Worm (Caenorhabditis elegans) whole organism, L3 larva: ENCODE results near the gene daao-1.

Source experiments
- ZK546.5 ChIP-seq: sonication (generic microtip); optimal IDR thresholded peaks from 2 replicates; lab custom pipeline; 2017; ENCODE audit warnings: missing biosample characterization, missing genetic modification characterization
- aly-2 ChIP-seq: fragments of 150-350 bp; optimal IDR thresholded peaks from 2 replicates; lab custom pipeline; 2014; ENCODE audit warnings: missing biosample characterization, missing genetic modification characterization
- ama-1 ChIP-seq: fragments of 150-350 bp; optimal IDR thresholded peaks from 2 replicates; lab custom pipeline; 2018
- ceh-16 ChIP-seq: sonication (generic microtip); optimal IDR thresholded peaks from 2 replicates; lab custom pipeline; 2017; ENCODE audit warnings: missing biosample characterization, missing genetic modification characterization
- ceh-28 ChIP-seq: fragments of 150-350 bp; optimal IDR thresholded peaks from 2 replicates; lab custom pipeline; 2014; ENCODE audit warnings: missing biosample characterization, missing genetic modification reagents, missing genetic modification characterization
- daf-12 ChIP-seq: fragments of 150-350 bp; optimal IDR thresholded peaks from 2 replicates; lab custom pipeline; 2014; ENCODE audit warnings: missing biosample characterization, missing genetic modification reagents, missing genetic modification characterization
- egl-27 ChIP-seq: sonication (generic microtip); optimal IDR thresholded peaks from 4 replicates; lab custom pipeline; 2017; ENCODE audit warnings: missing biosample characterization, missing genetic modification reagents, missing genetic modification characterization
- egl-5 ChIP-seq: fragments of 150-350 bp; optimal IDR thresholded peaks from 2 replicates; lab custom pipeline; 2017; ENCODE audit warnings: missing biosample characterization, missing genetic modification reagents, missing genetic modification characterization, inconsistent platforms
- elt-2 ChIP-seq: sonication (generic microtip); optimal IDR thresholded peaks from 2 replicates; lab custom pipeline; 2016; ENCODE audit warnings: missing genetic modification reagents, mild to moderate bottlenecking, missing genetic modification characterization, missing compliant biosample characterization
- elt-3 ChIP-seq, 3 experiments: fragments of 150-350 bp in 1 of 3; sonication (generic microtip) in 2 of 3; optimal IDR thresholded peaks; 2 replicates in 2 of 3; 4 replicates in 1 of 3; lab custom pipeline; 2014 to 2017; ENCODE audit warnings: missing biosample characterization in 3 of 3, missing genetic modification characterization in 3 of 3
- eor-1 ChIP-seq, 2 experiments: fragments of 150-350 bp; optimal IDR thresholded peaks; 2 replicates each; lab custom pipeline; 2014 to 2018; ENCODE audit warnings: missing biosample characterization in 2 of 2, missing genetic modification characterization in 2 of 2
- fkh-10 ChIP-seq: sonication (generic microtip); optimal IDR thresholded peaks from 2 replicates; lab custom pipeline; 2017; ENCODE audit warnings: missing biosample characterization, missing genetic modification reagents, missing genetic modification characterization
- fos-1 ChIP-seq: fragments of 150-350 bp; optimal IDR thresholded peaks from 2 replicates; lab custom pipeline; 2014; ENCODE audit warnings: missing biosample characterization, missing genetic modification characterization
- hmg-11 ChIP-seq: sonication (generic microtip); optimal IDR thresholded peaks from 2 replicates; lab custom pipeline; 2016; ENCODE audit warnings: missing genetic modification characterization, missing compliant biosample characterization
- jun-1 ChIP-seq: fragments of 150-350 bp; optimal IDR thresholded peaks from 2 replicates; lab custom pipeline; 2014; ENCODE audit warnings: missing biosample characterization, missing genetic modification reagents, missing genetic modification characterization
- lin-15B ChIP-seq: fragments of 150-350 bp; optimal IDR thresholded peaks from 2 replicates; lab custom pipeline; 2014; ENCODE audit warnings: missing biosample characterization, missing genetic modification characterization
- lin-39 ChIP-seq: fragments of 150-350 bp; optimal IDR thresholded peaks from 2 replicates; lab custom pipeline; 2018; ENCODE audit warnings: missing biosample characterization, missing genetic modification reagents, missing genetic modification characterization
- lsy-12 ChIP-seq: sonication (generic microtip); optimal IDR thresholded peaks from 2 replicates; lab custom pipeline; 2016; ENCODE audit warnings: mild to moderate bottlenecking, missing genetic modification characterization, missing compliant biosample characterization
- mml-1 ChIP-seq: fragments of 150-350 bp; sonication (generic microtip); optimal IDR thresholded peaks from 3 replicates; lab custom pipeline; 2014; ENCODE audit warnings: missing biosample characterization, missing genetic modification characterization
- nfya-1 ChIP-seq: sonication (generic microtip); optimal IDR thresholded peaks from 2 replicates; lab custom pipeline; 2017; ENCODE audit warnings: missing genetic modification characterization, mild to moderate bottlenecking, missing compliant biosample characterization, antibody characterized with exemption, moderate library complexity; ENCODE audit not compliant: insufficient read depth
- nhr-11 ChIP-seq: fragments of 150-350 bp; optimal IDR thresholded peaks from 2 replicates; lab custom pipeline; 2014; ENCODE audit warnings: missing biosample characterization, missing genetic modification characterization
- nhr-23 ChIP-seq: fragments of 150-350 bp; optimal IDR thresholded peaks from 2 replicates; lab custom pipeline; 2014; ENCODE audit warnings: missing biosample characterization, missing genetic modification reagents, missing genetic modification characterization
- nhr-237 ChIP-seq: fragments of 150-350 bp; optimal IDR thresholded peaks from 2 replicates; lab custom pipeline; 2014; ENCODE audit warnings: missing biosample characterization, missing genetic modification characterization
- nhr-25 ChIP-seq: sonication (generic microtip); optimal IDR thresholded peaks from 2 replicates; lab custom pipeline; 2017; ENCODE audit warnings: missing biosample characterization, missing genetic modification characterization
- nhr-28 ChIP-seq: fragments of 150-350 bp; optimal IDR thresholded peaks from 2 replicates; lab custom pipeline; 2014; ENCODE audit warnings: missing biosample characterization, missing genetic modification characterization
- nhr-43 ChIP-seq: sonication (generic microtip); optimal IDR thresholded peaks from 2 replicates; lab custom pipeline; 2016; ENCODE audit warnings: mild to moderate bottlenecking, missing genetic modification characterization, missing compliant biosample characterization; ENCODE audit not compliant: poor library complexity, severe bottlenecking
- nhr-67 ChIP-seq: fragments of 150-350 bp; optimal IDR thresholded peaks from 2 replicates; lab custom pipeline; 2014; ENCODE audit warnings: missing biosample characterization, missing genetic modification characterization
- nhr-76 ChIP-seq: fragments of 150-350 bp; sonication (generic microtip); optimal IDR thresholded peaks from 5 replicates; lab custom pipeline; 2014; ENCODE audit warnings: missing biosample characterization, missing genetic modification characterization
- nhr-77 ChIP-seq: fragments of 150-350 bp; optimal IDR thresholded peaks from 2 replicates; lab custom pipeline; 2014; ENCODE audit warnings: missing biosample characterization, missing genetic modification characterization
- pha-4 ChIP-seq: fragments of 150-350 bp; optimal IDR thresholded peaks from 2 replicates; lab custom pipeline; 2014; ENCODE audit warnings: missing biosample characterization, missing genetic modification reagents, missing genetic modification characterization
- pqm-1 ChIP-seq: fragments of 150-350 bp; optimal IDR thresholded peaks from 2 replicates; lab custom pipeline; 2017; ENCODE audit warnings: missing biosample characterization, missing genetic modification characterization, inconsistent platforms
- sea-2 ChIP-seq: fragments of 150-350 bp; sonication (generic microtip); optimal IDR thresholded peaks from 4 replicates; lab custom pipeline; 2014; ENCODE audit warnings: missing biosample characterization, missing genetic modification reagents, missing genetic modification characterization
- skn-1 ChIP-seq: fragments of 150-350 bp; optimal IDR thresholded peaks from 2 replicates; lab custom pipeline; 2014; ENCODE audit warnings: missing biosample characterization, missing genetic modification characterization
- snpc-4 ChIP-seq: fragments of 150-350 bp; optimal IDR thresholded peaks from 2 replicates; lab custom pipeline; 2014; ENCODE audit warnings: missing biosample characterization, missing genetic modification characterization
- tbx-2 ChIP-seq: sonication (generic microtip); optimal IDR thresholded peaks from 2 replicates; lab custom pipeline; 2016; ENCODE audit warnings: mild to moderate bottlenecking, missing genetic modification characterization, missing compliant biosample characterization
- unc-39 ChIP-seq: sonication (generic microtip); optimal IDR thresholded peaks from 4 replicates; lab custom pipeline; 2017; ENCODE audit warnings: missing biosample characterization, missing genetic modification characterization
- unc-62 ChIP-seq: fragments of 150-350 bp; sonication (generic microtip); optimal IDR thresholded peaks from 4 replicates; lab custom pipeline; 2014; ENCODE audit warnings: missing biosample characterization, missing genetic modification reagents, missing genetic modification characterization
- zag-1 ChIP-seq: fragments of 150-350 bp; optimal IDR thresholded peaks from 2 replicates; lab custom pipeline; 2014; ENCODE audit warnings: missing biosample characterization, missing genetic modification characterization
- ztf-11 ChIP-seq: fragments of 150-350 bp; optimal IDR thresholded peaks from 2 replicates; lab custom pipeline; 2014; ENCODE audit warnings: missing biosample characterization, missing genetic modification characterization
- ztf-4 ChIP-seq: fragments of 150-350 bp; optimal IDR thresholded peaks from 2 replicates; lab custom pipeline; 2014; ENCODE audit warnings: missing biosample characterization, missing genetic modification characterization

daao-1 gene

DNA sequence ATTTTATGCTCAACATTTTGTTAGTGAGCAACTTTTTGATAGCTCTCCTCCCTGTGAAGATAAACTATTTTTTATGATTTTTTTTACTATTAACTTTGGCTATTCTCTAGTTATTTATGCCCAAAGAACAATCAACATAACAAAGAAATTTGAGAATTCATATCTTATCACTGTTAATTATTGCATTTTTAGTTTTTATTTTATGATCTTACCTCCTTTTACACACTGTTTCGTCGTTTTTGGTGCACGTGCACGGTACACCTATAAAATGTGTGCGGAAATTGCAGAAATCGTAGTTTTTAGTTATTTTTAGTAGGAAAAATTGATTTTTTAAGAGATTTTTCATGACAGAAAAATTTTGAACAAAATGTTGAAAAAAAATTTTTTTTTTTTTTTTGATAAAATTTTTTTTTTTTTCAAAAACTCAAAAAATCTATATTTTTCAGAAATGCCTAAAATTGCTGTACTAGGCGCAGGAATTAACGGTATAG lies at the start of gene daao-1:
daao-1 (plus strand) TSS at position 441 of the 491 bp plus-strand sequence.
- TF ChIP-seq nhr-237 (tag; lab: Kevin White, UChicago), result no peak
- no peak for TF ChIP-seq sea-2 (GFP tag; lab: Kevin White, UChicago)
- no peak for TF ChIP-seq pha-4 (tag; lab: Kevin White, UChicago)
- TF ChIP-seq snpc-4, result no peak
- TF ChIP-seq ceh-16 (tag; lab: Kevin White, UChicago), result no peak
- TF ChIP-seq jun-1, result no peak
- peak; percentile 62 for TF ChIP-seq pqm-1 (tag; lab: Kevin White, UChicago)
- peak; percentile 63 for TF ChIP-seq elt-2
- TF ChIP-seq elt-3 (tag; optimal IDR thresholded peaks at IDR 0.05; lab: Kevin White, UChicago), result no peak
- TF ChIP-seq nhr-67, result no peak
- TF ChIP-seq nhr-43 (tag; lab: Kevin White, UChicago), result no peak
- TF ChIP-seq nfya-1, result no peak
- TF ChIP-seq ztf-4 (tag; lab: Kevin White, UChicago), result no peak
- no peak for TF ChIP-seq nhr-23 (tag; lab: Kevin White, UChicago)
- TF ChIP-seq unc-39 (tag; lab: Kevin White, UChicago), result no peak
- TF ChIP-seq daf-12, result no peak

DNA sequence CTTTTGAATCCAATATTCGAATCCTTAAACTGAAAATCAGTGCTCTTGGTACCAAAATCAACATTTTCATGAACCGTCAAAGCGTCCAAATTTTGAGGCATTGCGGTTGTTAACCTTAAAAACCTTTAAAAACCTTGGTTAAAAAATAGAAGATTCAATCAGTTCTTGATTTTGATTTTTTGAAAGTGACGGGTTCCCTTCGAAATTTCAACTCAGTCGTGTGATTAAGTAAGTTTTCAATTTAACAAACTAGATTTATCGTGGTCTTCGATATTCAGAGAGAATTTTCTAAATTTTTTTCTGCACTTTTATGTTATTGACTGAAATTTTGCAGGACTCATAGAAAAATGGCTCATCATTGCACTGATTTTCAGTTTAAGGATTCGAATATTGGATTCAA lies 45.7 kb upstream of the daao-1 start, which contains the start of the genes Y69A2AR.25 and Y69A2AR.12:
Y69A2AR.25 (minus strand) TSS at position 101 of the 400 bp plus-strand sequence.
Y69A2AR.12 (plus strand) TSS at position 348 of the 400 bp plus-strand sequence.
- TF ChIP-seq lsy-12 (no peak), tbx-2 (no peak), lin-15B (tag; lab: Kevin White, UChicago) (no peak), nhr-77 (tag; lab: Kevin White, UChicago) (no peak), eor-1 (tag; optimal IDR thresholded peaks at IDR 0.05; lab: Kevin White, UChicago) (no peak), hmg-11 (tag; lab: Kevin White, UChicago) (no peak), daf-12 (no peak), nhr-23 (tag; lab: Kevin White, UChicago) (no peak)

DNA sequence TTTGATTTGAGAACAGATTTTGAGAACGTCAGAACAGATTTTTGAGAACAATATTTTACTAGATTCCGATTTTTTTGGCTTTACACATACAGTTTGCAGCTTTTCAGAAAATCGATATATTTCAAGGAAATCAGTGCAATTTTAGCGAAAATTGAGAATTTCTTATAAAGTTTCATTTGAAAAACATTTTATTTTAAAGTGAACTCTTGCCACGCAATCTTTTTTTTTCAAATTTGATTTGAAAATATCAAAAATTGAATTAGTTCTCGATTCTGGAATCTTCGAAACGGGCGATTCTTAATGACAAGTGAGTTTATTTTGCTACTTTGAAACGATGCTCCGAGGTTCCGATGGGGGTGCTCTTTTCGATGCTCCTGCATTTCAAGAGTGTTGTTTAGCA lies 41.9 kb upstream of the daao-1 start, which contains the start of gene Y69A2AR.51:
Y69A2AR.51 (plus strand) TSS at position 301 of the 400 bp plus-strand sequence.
- no peak for TF ChIP-seq skn-1 (tag; lab: Kevin White, UChicago)
- no peak for TF ChIP-seq mml-1
- no peak for TF ChIP-seq unc-39 (tag; lab: Kevin White, UChicago)
- no peak for TF ChIP-seq ztf-4 (tag; lab: Kevin White, UChicago)
- no peak for TF ChIP-seq egl-27
- TF ChIP-seq ama-1 (lab: Kevin White, UChicago), result no peak
- no peak for TF ChIP-seq sea-2 (GFP tag; lab: Kevin White, UChicago)
- no peak for TF ChIP-seq daf-12
- no peak for TF ChIP-seq elt-2
- TF ChIP-seq lsy-12, result no peak
- TF ChIP-seq nhr-237 (tag; lab: Kevin White, UChicago), result no peak
- TF ChIP-seq jun-1, result no peak
- TF ChIP-seq zag-1 (tag; lab: Kevin White, UChicago), result no peak
- TF ChIP-seq unc-62 (GFP tag; lab: Kevin White, UChicago), result no peak
- TF ChIP-seq eor-1 (tag; optimal IDR thresholded peaks at IDR 0.05; lab: Kevin White, UChicago), result no peak
- no peak for TF ChIP-seq nhr-25 (tag; lab: Kevin White, UChicago)

ce11 chrIV:2573122-2573521 lies 40.9 kb upstream of the daao-1 start:
- TF ChIP-seq ZK546.5 (tag; lab: Kevin White, UChicago) (no peak), aly-2 (tag; lab: Kevin White, UChicago) (no peak), ztf-11 (tag; lab: Kevin White, UChicago) (no peak), elt-3 (tag; optimal IDR thresholded peaks at IDR 0.05; lab: Kevin White, UChicago) (no peak), fkh-10 (GFP tag; lab: Kevin White, UChicago) (no peak), nhr-25 (tag; lab: Kevin White, UChicago) (no peak), eor-1 (tag; optimal IDR thresholded peaks at IDR 0.05; lab: Kevin White, UChicago) (no peak), lin-39 (tag; lab: Kevin White, UChicago) (no peak), nhr-28 (tag; lab: Kevin White, UChicago) (no peak), tbx-2 (no peak), ceh-28 (tag; lab: Kevin White, UChicago) (no peak), egl-5 (tag; lab: Kevin White, UChicago) (no peak), nhr-77 (tag; lab: Kevin White, UChicago) (no peak), fos-1 (tag; lab: Kevin White, UChicago) (no peak), nhr-23 (tag; lab: Kevin White, UChicago) (no peak), nhr-67 (no peak), nhr-237 (tag; lab: Kevin White, UChicago) (no peak), nhr-11 (tag; lab: Kevin White, UChicago) (no peak), nhr-76 (tag; lab: Kevin White, UChicago) (no peak), daf-12 (no peak)
